Worm (Caenorhabditis elegans) whole organism, mixed stage, embryonic: ENCODE results near the gene snf-9.

ENCODE experiments used
- M03D4.4 ChIP-seq: sonication (generic microtip); optimal IDR thresholded peaks from 2 replicates; lab custom pipeline; 2017; ENCODE audit warnings: mild to moderate bottlenecking, missing genetic modification characterization, missing compliant biosample characterization
- cnd-1 ChIP-seq: fragments of 200-800 bp; sonication (Bioruptor generic); optimal IDR thresholded peaks from 2 replicates; lab custom pipeline; 2018; ENCODE audit warnings: mild to moderate bottlenecking, missing genetic modification characterization, missing compliant biosample characterization
- flh-1 ChIP-seq: fragments of 200-800 bp; sonication (Bioruptor generic); optimal IDR thresholded peaks from 2 replicates; lab custom pipeline; 2018; ENCODE audit warnings: mild to moderate bottlenecking, missing genetic modification characterization, moderate library complexity, missing compliant biosample characterization
- nhr-237 ChIP-seq: fragments of 150-350 bp; optimal IDR thresholded peaks from 2 replicates; lab custom pipeline; 2014; ENCODE audit warnings: missing biosample characterization, missing genetic modification characterization
- pha-4 ChIP-seq: fragments of 150-350 bp; optimal IDR thresholded peaks from 2 replicates; lab custom pipeline; 2018; ENCODE audit warnings: missing biosample characterization, missing genetic modification reagents, missing genetic modification characterization
- sem-2 ChIP-seq: fragments of 200-800 bp; sonication (Bioruptor generic); optimal IDR thresholded peaks from 2 replicates; lab custom pipeline; 2018; ENCODE audit warnings: mild to moderate bottlenecking, missing genetic modification characterization, missing compliant biosample characterization
- unc-39 ChIP-seq: fragments of 150-350 bp; optimal IDR thresholded peaks from 2 replicates; lab custom pipeline; 2014; ENCODE audit warnings: missing biosample characterization, missing genetic modification characterization
- unc-62 ChIP-seq: fragments of 150-350 bp; optimal IDR thresholded peaks from 2 replicates; lab custom pipeline; 2014; ENCODE audit warnings: missing biosample characterization, missing genetic modification reagents, missing genetic modification characterization

DNA sequence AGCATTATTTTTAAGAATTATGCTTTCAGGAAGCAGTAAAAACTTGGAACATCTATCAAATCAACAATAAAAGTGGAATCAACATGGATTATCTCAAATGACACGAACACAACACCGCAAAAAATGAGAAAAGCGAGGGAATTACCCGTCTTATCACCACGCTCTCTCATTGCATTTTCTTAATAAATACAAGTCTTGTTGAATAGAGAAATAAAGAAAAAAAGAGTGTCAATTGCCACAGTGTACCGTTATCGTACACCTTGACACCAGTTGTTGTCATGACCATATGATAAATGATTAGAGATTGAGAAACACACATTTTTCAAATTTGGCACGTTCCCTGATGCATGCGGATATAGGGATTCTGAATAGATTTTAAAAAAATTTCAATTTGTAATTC is 48.2 kb upstream of the snf-9 start:
- TF ChIP-seq cnd-1 (tag; lab: Kevin White, UChicago) (no peak), unc-39 (tag; lab: Kevin White, UChicago) (no peak), sem-2 (GFP tag; lab: Kevin White, UChicago) (no peak), pha-4 (tag; lab: Kevin White, UChicago) (no peak), nhr-237 (tag; lab: Kevin White, UChicago) (no peak), M03D4.4 (tag; lab: Kevin White, UChicago) (no peak), flh-1 (GFP tag; lab: Kevin White, UChicago) (no peak), unc-62 (GFP tag; lab: Kevin White, UChicago) (no peak)
